Fruit fly (Drosophila melanogaster) S2 (cell line): ENCODE data around the gene CG12116.

ENCODE experiments used
- CG8478 ChIP-seq: fragments of >200 bp; optimal IDR thresholded peaks from 2 replicates; lab custom pipeline; 2018
- CTCF ChIP-seq, 2 experiments: fragments of >200 bp; optimal IDR thresholded peaks; 2 replicates each; lab custom pipeline; 2018

Gene CG12116

DNA sequence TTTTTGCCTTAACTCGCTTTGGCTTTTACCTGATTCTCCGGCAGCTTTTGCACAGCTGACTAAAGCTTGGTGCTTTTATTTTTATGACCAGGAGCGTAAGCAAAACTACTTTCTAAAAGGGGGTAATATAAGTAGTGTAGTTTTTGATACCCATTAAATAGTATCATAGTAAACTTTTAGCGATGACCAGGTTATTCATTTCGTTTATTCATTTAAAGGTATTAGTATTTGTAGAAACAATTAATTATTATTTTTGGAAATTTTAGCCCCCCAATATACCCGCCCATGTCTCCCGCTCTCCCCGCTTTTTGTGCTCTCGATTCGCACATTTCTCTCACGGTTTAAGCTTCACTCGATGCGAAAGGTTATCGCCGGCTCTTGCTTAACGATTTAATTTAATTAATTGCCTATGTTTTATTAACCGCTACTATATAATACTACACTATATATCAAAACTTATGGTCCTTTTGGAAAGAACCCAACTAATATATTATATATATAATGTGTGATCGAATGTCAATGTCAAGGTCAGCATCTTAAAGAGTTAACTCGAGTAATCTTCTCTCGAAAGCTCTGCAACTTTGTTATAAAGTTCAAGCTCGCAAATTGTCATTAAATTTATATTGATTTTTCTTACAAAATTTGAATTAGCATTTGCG, 4.3 kb downstream of the CG12116 start, which contains the start of gene Sptr:
Gene Sptr, minus strand, starts transcription at position 61 of the 659 bp plus-strand sequence.
- TF ChIP-seq CG8478 (lab: Kevin White, UChicago), result no peak
- no peak for TF ChIP-seq CTCF (optimal IDR thresholded peaks at IDR 0.05; lab: Kevin White, UChicago)

DNA sequence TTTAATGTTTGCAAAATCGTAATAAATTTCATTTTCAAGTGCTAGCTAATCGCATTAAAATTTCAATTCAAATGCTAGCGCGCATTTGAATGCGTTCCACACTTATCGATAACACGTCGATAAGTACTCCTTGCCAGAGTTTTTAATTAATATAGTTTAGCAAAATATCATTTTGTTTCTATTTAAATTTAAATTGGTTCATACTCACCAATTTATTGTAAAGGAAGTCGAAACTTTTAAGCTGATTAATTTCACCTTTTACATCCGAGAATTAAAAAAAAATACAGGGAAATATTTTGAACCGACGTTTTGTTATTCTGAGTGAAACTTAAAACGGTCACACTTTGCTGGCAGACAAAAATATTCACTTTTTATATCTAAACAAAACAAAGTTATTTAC, 7.7 kb downstream of the CG12116 start, which contains the start of gene Es2:
Gene Es2, plus strand, starts transcription at position 333 of the 400 bp plus-strand sequence.
- TF ChIP-seq CTCF (optimal IDR thresholded peaks at IDR 0.05; lab: Kevin White, UChicago) (no peak), CG8478 (lab: Kevin White, UChicago) (no peak)

DNA sequence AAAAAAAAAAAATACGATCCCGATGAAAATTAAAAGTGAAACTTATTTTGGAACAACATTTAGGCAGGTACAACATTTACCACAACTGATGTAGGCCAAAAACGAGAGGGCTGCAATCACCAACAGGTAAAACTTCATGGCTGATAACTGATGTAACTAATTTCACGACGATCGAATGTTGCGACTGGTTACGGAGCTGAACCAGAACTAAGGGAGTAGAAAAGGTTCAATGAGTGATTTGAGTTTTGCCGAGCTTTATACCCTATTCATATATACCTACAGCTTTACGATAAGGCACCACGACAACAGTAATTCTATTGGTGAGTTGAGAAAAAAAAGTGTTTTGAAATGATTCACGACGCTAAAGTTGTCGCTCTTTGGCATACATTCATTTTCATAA, 8.1 kb downstream of the CG12116 start, which contains the start of gene CG15347:
Gene CG15347, minus strand, starts transcription at position 213 of the 400 bp plus-strand sequence.
- no peak for TF ChIP-seq CTCF (optimal IDR thresholded peaks at IDR 0.05; lab: Kevin White, UChicago)
- TF ChIP-seq CG8478 (lab: Kevin White, UChicago), result no peak

DNA sequence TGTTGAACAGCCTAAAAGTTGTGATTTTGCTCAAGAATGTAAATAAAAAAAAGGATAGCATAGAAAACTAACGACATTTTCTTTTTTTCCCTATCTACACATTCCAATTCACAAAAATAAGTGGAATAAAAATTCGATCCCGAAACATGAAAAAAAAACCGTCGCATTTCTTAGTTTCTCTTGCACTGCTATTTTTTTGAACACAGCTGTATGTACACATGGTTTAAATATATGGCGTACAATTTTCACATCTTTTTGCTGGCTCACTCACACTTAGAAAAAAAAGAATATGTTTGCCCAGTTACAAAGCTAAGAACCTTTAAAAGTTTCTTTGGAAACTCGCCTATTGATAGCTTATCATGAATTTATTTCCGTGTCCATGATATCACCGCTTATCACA, 8.6 kb downstream of the CG12116 start:
- TF ChIP-seq CTCF (optimal IDR thresholded peaks at IDR 0.05; lab: Kevin White, UChicago) (no peak), CG8478 (lab: Kevin White, UChicago) (no peak)

DNA sequence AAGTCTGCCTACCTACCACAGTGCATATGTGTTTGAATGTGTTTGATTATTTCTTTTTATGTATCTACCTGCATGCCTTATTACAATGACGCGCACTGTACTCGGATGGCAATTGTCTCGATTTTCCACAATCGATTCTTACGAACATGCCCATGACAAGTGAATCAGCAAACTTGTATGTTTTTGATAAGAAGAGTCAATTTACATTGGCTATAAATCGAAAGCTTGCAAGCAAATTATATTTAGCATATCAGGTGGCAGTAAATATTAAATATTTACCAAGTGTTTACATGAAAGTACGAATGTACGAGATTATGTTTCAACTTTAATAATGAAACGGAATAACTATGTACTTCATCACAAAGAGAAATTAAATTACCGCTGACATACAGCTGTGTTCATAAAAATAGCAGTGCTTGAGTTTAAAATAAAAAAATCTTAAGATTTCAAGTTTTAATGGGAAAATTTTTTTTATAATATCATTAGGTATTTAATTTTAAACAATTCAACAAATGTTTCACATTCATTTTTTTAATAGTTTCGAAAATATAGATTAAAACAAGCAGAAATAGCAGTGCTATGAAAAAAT, 9.3 kb downstream of the CG12116 start:
- TF ChIP-seq CG8478 (lab: Kevin White, UChicago) (no peak), CTCF (optimal IDR thresholded peaks at IDR 0.05; lab: Kevin White, UChicago) (no peak)

DNA sequence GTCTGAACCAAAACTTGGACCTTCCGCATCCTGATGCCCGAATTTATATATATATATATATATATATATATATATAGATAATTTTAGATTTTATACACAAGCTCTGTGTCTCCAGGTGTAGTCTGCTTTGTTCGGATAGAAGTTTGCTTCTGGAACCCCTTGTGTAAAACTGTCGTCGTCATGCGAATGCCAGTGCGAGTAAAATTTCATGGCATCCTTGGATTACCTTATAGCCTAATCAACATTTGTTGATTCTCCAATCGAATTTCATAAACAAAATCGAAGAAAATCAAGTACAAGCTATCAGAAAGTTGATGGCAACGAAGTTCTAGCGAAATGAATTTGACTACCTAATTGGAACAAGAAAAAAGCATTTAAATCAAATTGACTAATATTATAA, 11.3 kb downstream of the CG12116 start, which contains the start of gene CG32713:
Gene CG32713, minus strand, starts transcription at position 101 of the 400 bp plus-strand sequence.
- no peak for TF ChIP-seq CTCF (optimal IDR thresholded peaks at IDR 0.05; lab: Kevin White, UChicago)
- no peak for TF ChIP-seq CG8478 (lab: Kevin White, UChicago)

DNA sequence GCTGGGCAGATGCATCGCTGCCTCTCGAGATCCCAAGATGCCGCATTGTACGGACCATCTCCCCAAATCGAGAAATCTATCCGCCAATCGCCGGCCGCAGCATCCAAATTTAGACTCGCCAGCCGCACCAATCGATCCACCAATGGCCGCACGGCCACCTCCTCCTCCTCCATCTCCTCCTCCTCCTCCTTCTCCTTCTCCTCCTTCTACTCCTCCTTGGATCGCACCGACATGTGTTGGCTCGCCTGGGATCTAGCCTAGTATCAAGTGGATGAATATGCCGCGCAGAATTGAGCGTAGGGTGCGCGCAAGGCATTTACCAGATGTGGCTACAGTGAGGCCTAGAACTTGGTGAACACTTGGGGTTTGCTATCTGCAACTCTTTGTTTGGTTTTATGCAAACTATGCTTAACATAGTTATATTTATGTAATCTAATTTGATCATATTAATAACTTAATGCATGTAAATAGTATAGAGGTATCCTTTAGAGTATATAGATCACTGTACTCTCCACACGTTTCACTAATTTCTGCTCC, 13.7 kb downstream of the CG12116 start, which contains the start of gene org-1:
Gene org-1, minus strand, starts transcription at position 51 of the 537 bp plus-strand sequence.
- no peak for TF ChIP-seq CG8478 (lab: Kevin White, UChicago)
- TF ChIP-seq CTCF (optimal IDR thresholded peaks at IDR 0.05; lab: Kevin White, UChicago), result no peak

DNA sequence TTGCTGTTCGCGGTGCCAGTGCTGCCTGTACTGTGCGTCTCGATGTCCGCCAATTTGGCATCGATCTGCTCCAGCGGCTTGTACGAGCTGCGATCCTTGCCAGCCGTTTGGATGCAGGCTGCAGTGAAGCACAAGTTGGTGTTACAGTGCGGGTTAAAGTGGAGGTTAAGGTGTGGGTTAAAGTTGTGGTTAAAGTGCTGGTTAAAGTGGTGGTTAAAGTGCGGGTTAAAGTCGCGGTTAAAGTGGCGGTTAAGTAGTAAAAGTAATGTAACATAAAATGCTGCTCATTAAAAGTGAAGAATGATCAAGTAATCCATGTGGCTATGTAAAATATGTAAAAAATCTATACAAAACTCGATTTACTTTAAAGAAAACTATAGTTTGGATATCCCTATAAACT, 16.6 kb downstream of the CG12116 start:
- TF ChIP-seq CTCF (optimal IDR thresholded peaks at IDR 0.05; lab: Kevin White, UChicago) (no peak), CG8478 (lab: Kevin White, UChicago) (no peak)

DNA sequence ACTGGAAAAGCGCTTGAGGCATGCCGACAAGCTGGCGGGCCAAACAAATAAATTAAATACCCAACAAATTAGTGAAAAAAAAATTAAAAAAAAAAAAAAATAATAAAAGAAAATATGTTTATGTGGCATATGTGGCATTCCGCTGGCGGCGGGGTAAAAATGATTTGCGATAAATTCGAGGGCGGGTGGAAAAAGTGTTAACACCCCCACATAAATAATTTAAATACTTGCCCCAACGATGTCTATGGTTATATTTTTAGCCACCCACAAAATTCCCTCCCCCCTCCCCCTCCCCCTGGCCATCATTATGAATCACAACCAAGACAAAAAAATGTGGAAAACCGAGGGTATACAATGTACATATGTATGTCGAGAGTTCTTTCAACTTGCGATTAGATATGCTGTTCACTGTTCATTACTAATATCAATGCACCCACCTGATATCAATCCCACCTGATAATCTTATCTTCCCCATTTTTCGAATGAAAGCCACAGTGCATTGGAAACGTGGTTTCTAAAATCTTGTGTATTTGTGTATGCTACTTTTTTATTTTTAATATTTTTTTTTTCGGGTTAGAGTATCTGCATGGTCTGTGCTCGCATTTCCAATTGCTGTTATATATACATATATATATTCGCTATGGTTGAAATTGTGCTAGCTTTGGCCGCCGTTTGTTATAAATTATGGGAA, 18.5 kb downstream of the CG12116 start:
- TF ChIP-seq CTCF (optimal IDR thresholded peaks at IDR 0.05; lab: Kevin White, UChicago), result no peak
- TF ChIP-seq CG8478 (lab: Kevin White, UChicago), result no peak

DNA sequence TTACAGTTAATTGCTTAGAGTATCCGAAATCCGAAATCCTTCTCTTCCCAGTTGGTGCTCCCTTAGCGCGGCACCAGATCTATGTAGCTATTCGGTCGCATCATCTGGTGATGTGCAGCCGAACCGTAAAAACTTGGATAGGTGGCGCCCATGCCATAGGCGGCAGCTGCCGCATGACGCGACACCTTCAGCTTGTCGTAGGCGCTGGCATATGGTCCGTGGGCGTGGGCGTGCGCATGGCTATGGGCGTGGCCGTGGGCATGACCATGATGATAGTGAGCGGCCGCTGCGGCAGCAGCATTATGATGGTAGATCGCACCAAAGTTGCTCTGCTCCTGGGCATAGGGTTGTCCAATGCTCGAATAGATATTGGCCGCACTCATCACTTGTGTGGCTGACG, 20.6 kb downstream of the CG12116 start:
- TF ChIP-seq CTCF (optimal IDR thresholded peaks at IDR 0.05; lab: Kevin White, UChicago) (peak; percentile 11 to 23), CG8478 (lab: Kevin White, UChicago) (no peak)

DNA sequence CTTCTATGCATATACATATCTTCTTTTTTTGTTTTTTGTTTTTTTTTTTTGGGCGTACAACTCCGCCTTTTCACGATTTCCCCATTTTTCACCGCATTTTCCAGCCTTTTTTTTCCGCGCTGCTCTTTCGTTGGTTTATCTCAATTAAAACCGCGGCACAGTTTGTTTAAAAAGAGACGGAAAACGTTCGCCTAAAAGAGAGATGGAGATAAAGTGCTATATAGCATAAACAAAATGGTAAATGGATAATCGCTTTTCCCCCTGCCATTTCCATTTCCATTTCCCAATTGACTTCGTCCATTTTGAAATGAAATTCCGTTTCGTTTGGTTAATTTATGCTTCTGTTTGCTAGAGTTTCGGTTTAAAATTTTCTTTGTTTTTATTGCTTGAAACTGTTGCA, 21.6 kb downstream of the CG12116 start:
- TF ChIP-seq CG8478 (lab: Kevin White, UChicago), result no peak
- no peak for TF ChIP-seq CTCF (optimal IDR thresholded peaks at IDR 0.05; lab: Kevin White, UChicago)

DNA sequence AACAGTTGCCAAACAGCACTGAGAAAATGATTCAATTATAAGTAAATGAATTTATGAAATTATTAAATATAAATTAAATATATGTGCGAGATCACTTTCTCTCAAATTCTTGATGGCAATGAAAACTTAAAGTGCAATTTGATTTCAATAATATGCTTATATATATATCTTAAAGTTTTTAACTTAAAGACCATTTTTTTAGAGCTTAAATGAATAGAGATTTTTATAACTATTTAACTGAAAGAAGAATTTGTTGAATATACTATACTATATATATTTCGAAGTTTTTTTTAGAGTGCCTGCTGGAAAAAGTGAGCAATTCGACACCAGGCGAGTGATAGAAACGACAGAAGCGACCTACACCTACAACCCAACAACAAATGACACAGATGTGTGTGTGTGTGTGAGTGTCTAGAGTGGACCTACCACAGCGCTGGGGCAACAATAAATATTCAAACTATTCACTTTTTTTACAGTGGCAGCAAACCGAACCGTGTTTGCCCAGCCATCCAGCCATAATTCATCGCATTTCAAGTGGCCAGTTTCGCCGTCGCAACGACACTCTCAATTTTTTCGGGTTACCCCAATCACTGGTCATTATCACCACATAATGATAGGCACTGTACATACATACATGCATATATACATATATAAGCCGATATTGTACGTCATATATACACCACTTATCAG, 23.8 kb downstream of the CG12116 start:
- TF ChIP-seq CG8478 (lab: Kevin White, UChicago) (no peak), CTCF (optimal IDR thresholded peaks at IDR 0.05; lab: Kevin White, UChicago) (no peak)

DNA sequence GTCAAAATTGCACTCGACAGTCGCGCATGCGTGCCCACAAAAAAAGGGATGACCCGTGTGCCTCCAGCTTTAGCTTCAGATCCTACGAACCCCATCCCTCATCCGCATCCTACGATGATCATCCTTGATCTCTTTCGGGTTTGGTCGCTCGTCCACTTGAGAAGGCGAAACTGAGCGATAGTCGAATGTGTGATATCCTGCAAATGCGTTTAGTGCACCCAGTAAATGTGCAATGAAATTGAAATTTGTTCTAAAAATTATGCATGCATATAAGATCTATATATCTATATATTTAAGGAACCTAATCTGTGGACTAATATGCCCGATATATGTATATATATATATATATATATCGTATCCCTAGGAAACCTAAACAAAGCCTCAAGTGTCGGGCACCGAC, 24.5 kb downstream of the CG12116 start:
- no peak for TF ChIP-seq CG8478 (lab: Kevin White, UChicago)
- TF ChIP-seq CTCF (optimal IDR thresholded peaks at IDR 0.05; lab: Kevin White, UChicago), result no peak

DNA sequence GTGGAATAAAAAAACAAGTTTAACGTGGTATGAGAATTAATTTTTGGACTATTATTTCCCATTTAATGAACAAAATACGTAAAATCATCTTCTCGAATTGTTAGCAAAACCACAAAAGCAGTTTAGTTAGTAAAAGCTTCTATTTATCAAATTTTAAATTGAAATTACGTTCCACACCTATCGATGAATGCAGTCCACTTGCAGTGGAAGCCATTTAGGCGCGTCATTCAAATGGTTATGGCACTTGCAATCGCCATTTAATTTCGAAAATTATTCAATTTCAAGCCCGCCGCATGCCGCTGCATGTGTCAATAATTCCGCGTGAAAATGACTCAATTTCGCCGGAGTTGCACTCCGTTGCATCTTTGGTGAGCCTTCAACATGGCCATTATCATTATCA, 25.9 kb downstream of the CG12116 start:
- TF ChIP-seq CTCF (optimal IDR thresholded peaks at IDR 0.05; lab: Kevin White, UChicago) (no peak), CG8478 (lab: Kevin White, UChicago) (no peak)
